Fruit fly (Drosophila melanogaster) S2 (cell line): ENCODE results near the gene CG14795.

Experiments used
- CG8478 ChIP-seq: fragments of >200 bp; optimal IDR thresholded peaks from 2 replicates; lab custom pipeline; 2018
- CTCF ChIP-seq, 2 experiments: fragments of >200 bp; optimal IDR thresholded peaks; 2 replicates each; lab custom pipeline; 2018

- TF ChIP-seq CG8478 (lab: Kevin White, UChicago) (no peak), CTCF (optimal IDR thresholded peaks at IDR 0.05; lab: Kevin White, UChicago) (no peak)
These were observed 42.0 kb downstream of the CG14795 start, which contains the start of gene pck for dm6 chrX:1470562-1470961.
